Worm (Caenorhabditis elegans): Measurements from ENCODE around the gene pals-21.

DNA sequence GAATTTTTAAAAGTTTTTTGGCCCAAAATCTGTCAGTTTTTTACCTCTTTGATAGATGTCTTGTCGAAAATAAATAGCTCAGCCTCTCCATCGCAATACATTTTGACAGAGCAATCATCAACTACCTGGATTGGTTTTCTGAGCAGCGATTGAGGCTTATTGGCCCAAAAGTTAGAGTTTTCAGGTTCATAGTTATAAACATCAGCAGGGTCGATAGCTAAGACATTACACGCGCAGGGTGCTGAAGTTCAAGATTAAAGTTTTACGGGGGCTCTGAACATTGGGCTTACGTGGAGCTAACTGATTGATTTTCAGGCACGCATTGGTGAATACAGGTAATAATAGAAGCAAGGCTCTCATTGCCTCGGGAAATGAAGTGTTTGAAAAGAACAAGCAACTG is 20.8 kb downstream of the pals-21 start, which contains the start of gene Y82E9BR.9:
- TF ChIP-seq zag-1 (tag; optimal IDR thresholded peaks at IDR 0.05) (no peak), R02D3.7 (tag; optimal IDR thresholded peaks at IDR 0.05) (no peak), sma-3 (GFP tag; optimal IDR thresholded peaks at IDR 0.05) (no peak), ztf-11 (tag; optimal IDR thresholded peaks at IDR 0.05) (no peak), crh-2 (tag; optimal IDR thresholded peaks at IDR 0.05) (no peak), ama-1 (optimal IDR thresholded peaks at IDR 0.05) (no peak), mdl-1 (tag; optimal IDR thresholded peaks at IDR 0.05) (no peak), egl-27 (tag; optimal IDR thresholded peaks at IDR 0.05) (no peak), blmp-1 (tag; optimal IDR thresholded peaks at IDR 0.05; ENCODE audit: insufficient read depth) (no peak), ceh-82 (tag; optimal IDR thresholded peaks at IDR 0.05) (no peak), ZK546.5 (tag; optimal IDR thresholded peaks at IDR 0.05) (no peak), unc-62 (GFP tag; optimal IDR thresholded peaks at IDR 0.05) (no peak)
